Worm (Caenorhabditis elegans) whole organism, L4 larva: ENCODE data around the gene exos-4.2.

Experiments used
- F10B5.3 ChIP-seq: sonication (generic microtip); optimal IDR thresholded peaks from 2 replicates; lab custom pipeline; 2016; ENCODE audit warnings: mild to moderate bottlenecking, missing genetic modification characterization, missing compliant biosample characterization
- Y105C5A.15 ChIP-seq: fragments of 200-800 bp; sonication (Bioruptor generic); IDR thresholded peaks from 2 replicates; pipeline ENCODE4 v1.3.6; 2022; ENCODE audit warnings: missing genetic modification characterization, missing compliant biosample characterization
- Y75B8A.6 ChIP-seq: fragments of 200-800 bp; sonication (Bioruptor generic); IDR thresholded peaks from 2 replicates; pipeline ENCODE4 v1.3.6; 2022; ENCODE audit warnings: missing genetic modification reagents, missing genetic modification characterization, missing compliant biosample characterization
- ZK337.2 ChIP-seq: fragments of 200-800 bp; sonication (Bioruptor generic); IDR thresholded peaks from 2 replicates; pipeline ENCODE4 v1.3.6; 2022; ENCODE audit warnings: missing genetic modification reagents, missing genetic modification characterization, missing compliant biosample characterization
- aha-1 ChIP-seq: fragments of 150-350 bp; peaks from one replicate; lab custom pipeline; 2014; ENCODE audit warnings: missing biosample characterization, missing genetic modification characterization
- ama-1 ChIP-seq: fragments of 150-350 bp; optimal IDR thresholded peaks from 2 replicates; lab custom pipeline; 2014; ENCODE audit warnings: inconsistent platforms, mixed read lengths
- attf-4 ChIP-seq: sonication (generic microtip); optimal IDR thresholded peaks from 3 replicates; lab custom pipeline; 2017; ENCODE audit warnings: missing biosample characterization, missing genetic modification characterization
- ceh-20 ChIP-seq: fragments of 200-800 bp; sonication (Bioruptor generic); IDR thresholded peaks from 2 replicates; pipeline ENCODE4 v1.3.6; 2022; ENCODE audit warnings: missing genetic modification reagents, missing genetic modification characterization, missing compliant biosample characterization
- ceh-32 ChIP-seq: sonication (generic microtip); optimal IDR thresholded peaks from 2 replicates; lab custom pipeline; 2016; ENCODE audit warnings: mild to moderate bottlenecking, missing genetic modification characterization, missing compliant biosample characterization; ENCODE audit not compliant: poor library complexity
- ceh-44 ChIP-seq: fragments of 200-800 bp; sonication (Bioruptor generic); IDR thresholded peaks from 2 replicates; pipeline ENCODE4 v1.3.6; 2022; ENCODE audit warnings: missing genetic modification reagents, missing genetic modification characterization, missing compliant biosample characterization
- ceh-82 ChIP-seq: sonication (generic microtip); optimal IDR thresholded peaks from 2 replicates; lab custom pipeline; 2017; ENCODE audit warnings: missing biosample characterization, missing genetic modification characterization
- ces-1 ChIP-seq: fragments of 150-350 bp; sonication (generic microtip); optimal IDR thresholded peaks from 4 replicates; lab custom pipeline; 2014; ENCODE audit warnings: missing biosample characterization, missing genetic modification reagents, missing genetic modification characterization
- daf-16 ChIP-seq, 3 experiments: sonication (generic microtip); optimal IDR thresholded peaks; 2 replicates each; lab custom pipeline; 2016 to 2017; ENCODE audit warnings: missing genetic modification characterization in 3 of 3, missing genetic modification reagents in 3 of 3, mild to moderate bottlenecking in 2 of 3, missing compliant biosample characterization in 2 of 3, missing biosample characterization in 1 of 3, moderate library complexity in 1 of 3
- dmd-6 ChIP-seq: fragments of 200-800 bp; sonication (Bioruptor generic); IDR thresholded peaks from 2 replicates; pipeline ENCODE4 v1.3.6; 2022; ENCODE audit warnings: missing genetic modification reagents, missing genetic modification characterization, missing compliant biosample characterization
- dpl-1 ChIP-seq: fragments of 150-350 bp; optimal IDR thresholded peaks from 2 replicates; lab custom pipeline; 2014; ENCODE audit warnings: missing biosample characterization, missing genetic modification reagents, missing genetic modification characterization
- duxl-1 ChIP-seq: sonication (generic microtip); optimal IDR thresholded peaks from 2 replicates; lab custom pipeline; 2016; ENCODE audit warnings: mild to moderate bottlenecking, missing genetic modification characterization, moderate library complexity, missing compliant biosample characterization; ENCODE audit not compliant: poor library complexity
- dve-1 ChIP-seq: sonication (generic microtip); optimal IDR thresholded peaks from 2 replicates; lab custom pipeline; 2017; ENCODE audit warnings: antibody characterized with exemption, mild to moderate bottlenecking, missing genetic modification characterization, missing compliant biosample characterization; ENCODE audit not compliant: insufficient read depth
- egl-27 ChIP-seq: sonication (generic microtip); optimal IDR thresholded peaks from 3 replicates; lab custom pipeline; 2017; ENCODE audit warnings: missing biosample characterization, missing genetic modification reagents, missing genetic modification characterization
- fkh-10 ChIP-seq: fragments of 150-350 bp; optimal IDR thresholded peaks from 2 replicates; lab custom pipeline; 2014; ENCODE audit warnings: missing biosample characterization, missing genetic modification reagents, missing genetic modification characterization
- fos-1 ChIP-seq: fragments of 150-350 bp; optimal IDR thresholded peaks from 2 replicates; lab custom pipeline; 2014; ENCODE audit warnings: missing biosample characterization, missing genetic modification characterization
- gei-8 ChIP-seq: fragments of 200-800 bp; sonication (Bioruptor generic); optimal IDR thresholded peaks from 2 replicates; lab custom pipeline; 2018; ENCODE audit warnings: mild to moderate bottlenecking, missing genetic modification characterization, missing compliant biosample characterization
- hif-1 ChIP-seq, 2 experiments: sonication (generic microtip); optimal IDR thresholded peaks; 2 replicates each; lab custom pipeline; 2016 to 2017; ENCODE audit warnings: missing compliant biosample characterization in 2 of 2, missing genetic modification characterization in 2 of 2, missing genetic modification reagents in 2 of 2, missing genotype in 2 of 2, mild to moderate bottlenecking in 1 of 2
- hlh-30 ChIP-seq: sonication (generic microtip); optimal IDR thresholded peaks from 2 replicates; lab custom pipeline; 2017; ENCODE audit warnings: antibody characterized with exemption, mild to moderate bottlenecking, missing genetic modification characterization, missing compliant biosample characterization; ENCODE audit not compliant: insufficient read depth
- hmg-1.1 ChIP-seq: fragments of 200-800 bp; sonication (Bioruptor generic); IDR thresholded peaks from 2 replicates; pipeline ENCODE4 v1.3.6; 2022; ENCODE audit warnings: missing genetic modification reagents, missing genetic modification characterization, missing compliant biosample characterization
- jun-1 ChIP-seq: fragments of 150-350 bp; optimal IDR thresholded peaks from 2 replicates; lab custom pipeline; 2014; ENCODE audit warnings: missing biosample characterization, missing genetic modification reagents, missing genetic modification characterization
- lin-13 ChIP-seq: fragments of 150-350 bp; optimal IDR thresholded peaks from 2 replicates; lab custom pipeline; 2014; ENCODE audit warnings: missing biosample characterization, missing genetic modification reagents, missing genetic modification characterization
- lin-15B ChIP-seq: fragments of 150-350 bp; sonication (generic microtip); optimal IDR thresholded peaks from 3 replicates; lab custom pipeline; 2014; ENCODE audit warnings: missing biosample characterization, missing genetic modification characterization
- lin-29 ChIP-seq: fragments of 200-800 bp; sonication (Bioruptor generic); IDR thresholded peaks from 2 replicates; pipeline ENCODE4 v1.3.6; 2022; ENCODE audit warnings: missing genetic modification reagents, missing genetic modification characterization, missing compliant biosample characterization
- lsy-2 ChIP-seq, 2 experiments: fragments of 150-350 bp in 1 of 2; sonication (generic microtip) in 1 of 2; optimal IDR thresholded peaks; 2 replicates each; lab custom pipeline; 2014 to 2017; ENCODE audit warnings: missing biosample characterization in 2 of 2, missing genetic modification characterization in 2 of 2
- madf-5 ChIP-seq, 2 experiments: fragments of 200-800 bp; sonication (Bioruptor generic); IDR thresholded peaks; 2 replicates each; pipeline ENCODE4 v1.3.6; 2022; ENCODE audit warnings: missing compliant biosample characterization in 2 of 2, missing genetic modification characterization in 2 of 2
- madf-9 ChIP-seq: fragments of 200-800 bp; sonication (Bioruptor generic); conservative IDR thresholded peaks from 2 replicates; pipeline ENCODE4 v1.3.6; 2022; ENCODE audit warnings: missing genetic modification reagents, missing genetic modification characterization, missing compliant biosample characterization
- mdl-1 ChIP-seq, 2 experiments: fragments of 150-350 bp in 1 of 2; sonication (generic microtip) in 1 of 2; optimal IDR thresholded peaks; 2 replicates each; lab custom pipeline; 2014 to 2017; ENCODE audit warnings: missing biosample characterization in 2 of 2, missing genetic modification characterization in 2 of 2
- mes-2 ChIP-seq: sonication (generic microtip); optimal IDR thresholded peaks from 2 replicates; lab custom pipeline; 2016; ENCODE audit warnings: missing genotype, mild to moderate bottlenecking, missing genetic modification characterization, missing compliant biosample characterization; ENCODE audit not compliant: poor library complexity, severe bottlenecking
- nhr-10 ChIP-seq: fragments of 150-350 bp; optimal IDR thresholded peaks from 2 replicates; lab custom pipeline; 2014; ENCODE audit warnings: missing biosample characterization, missing genetic modification characterization
- nhr-102 ChIP-seq: sonication (generic microtip); optimal IDR thresholded peaks from 2 replicates; lab custom pipeline; 2016; ENCODE audit warnings: mild to moderate bottlenecking, missing genetic modification characterization, moderate library complexity, missing compliant biosample characterization
- nhr-11 ChIP-seq: fragments of 150-350 bp; optimal IDR thresholded peaks from 2 replicates; lab custom pipeline; 2014; ENCODE audit warnings: missing biosample characterization, missing genetic modification characterization
- nhr-25 ChIP-seq: sonication (generic microtip); optimal IDR thresholded peaks from 2 replicates; lab custom pipeline; 2017; ENCODE audit warnings: missing genetic modification characterization, mild to moderate bottlenecking, missing compliant biosample characterization, antibody characterized with exemption, moderate library complexity, borderline replicate concordance; ENCODE audit not compliant: insufficient read depth
- nhr-28 ChIP-seq: fragments of 150-350 bp; optimal IDR thresholded peaks from 2 replicates; lab custom pipeline; 2014; ENCODE audit warnings: missing biosample characterization, missing genetic modification characterization
- nhr-77 ChIP-seq: fragments of 150-350 bp; optimal IDR thresholded peaks from 2 replicates; lab custom pipeline; 2014; ENCODE audit warnings: missing biosample characterization, missing genetic modification characterization
- rbr-2 ChIP-seq: sonication (generic microtip); optimal IDR thresholded peaks from 2 replicates; lab custom pipeline; 2016; ENCODE audit warnings: missing genotype, missing genetic modification characterization, missing compliant biosample characterization
- spr-3 ChIP-seq: fragments of 200-800 bp; sonication (Bioruptor generic); optimal IDR thresholded peaks from 2 replicates; lab custom pipeline; 2018; ENCODE audit warnings: mild to moderate bottlenecking, missing genetic modification characterization, missing compliant biosample characterization
- unc-130 ChIP-seq: sonication (generic microtip); optimal IDR thresholded peaks from 2 replicates; lab custom pipeline; 2016; ENCODE audit warnings: missing genetic modification reagents, missing genetic modification characterization, missing compliant biosample characterization
- unc-62 ChIP-seq, 3 experiments: fragments of 150-350 bp in 1 of 3; sonication (generic microtip); optimal IDR thresholded peaks in 2 of 3; peaks in 1 of 3; 1 replicate in 1 of 3; 2 replicates in 2 of 3; lab custom pipeline; 2014 to 2017; ENCODE audit warnings: missing biosample characterization in 3 of 3, missing genetic modification characterization in 3 of 3, missing genetic modification reagents in 3 of 3, missing genotype in 1 of 3
- vab-7 ChIP-seq: fragments of 200-800 bp; sonication (Bioruptor generic); IDR thresholded peaks from 2 replicates; pipeline ENCODE4 v1.3.6; 2022; ENCODE audit warnings: missing genetic modification reagents, missing genetic modification characterization, missing compliant biosample characterization
- zfp-2 ChIP-seq: sonication (generic microtip); optimal IDR thresholded peaks from 2 replicates; lab custom pipeline; 2016; ENCODE audit warnings: mild to moderate bottlenecking, missing genetic modification characterization, missing compliant biosample characterization
- ztf-11 ChIP-seq: fragments of 150-350 bp; optimal IDR thresholded peaks from 2 replicates; lab custom pipeline; 2014; ENCODE audit warnings: missing biosample characterization, missing genetic modification characterization
- ztf-7 ChIP-seq: fragments of 150-350 bp; optimal IDR thresholded peaks from 2 replicates; lab custom pipeline; 2014; ENCODE audit warnings: missing biosample characterization, missing genetic modification characterization

Gene exos-4.2

ce11 chrIII:843999-844398 is 16.0 kb upstream of the exos-4.2 start (continued):
- TF ChIP-seq hif-1 (tag; optimal IDR thresholded peaks at IDR 0.05; lab: Kevin White, UChicago) (no peak), daf-16 (GFP tag; optimal IDR thresholded peaks at IDR 0.05; lab: Kevin White, UChicago) (no peak), daf-16 (tag; optimal IDR thresholded peaks at IDR 0.05; lab: Kevin White, UChicago) (peak; percentile 68), jun-1 (no peak), Y105C5A.15 (GFP tag; lab: Robert Waterston, UW) (no peak), fkh-10 (no peak), madf-5 (GFP tag; IDR thresholded peaks at IDR 0.05; lab: Robert Waterston, UW) (no peak), ceh-82 (no peak), duxl-1 (tag; lab: Kevin White, UChicago) (no peak), ceh-20 (GFP tag; lab: Robert Waterston, UW) (0 out of 2 replicates have a peak, but pooled peaks have one; percentile 35), mes-2 (tag; lab: Kevin White, UChicago) (peak; percentile 27), lin-29 (no peak), ama-1 (lab: Kevin White, UChicago) (no peak), egl-27 (tag; lab: Kevin White, UChicago) (no peak), lin-15B (tag; lab: Kevin White, UChicago) (no peak), zfp-2 (tag; lab: Kevin White, UChicago) (no peak), Y75B8A.6 (GFP tag; lab: Robert Waterston, UW) (no peak), lin-13 (GFP tag; lab: Kevin White, UChicago) (no peak), nhr-102 (tag; lab: Kevin White, UChicago) (no peak), lsy-2 (tag; optimal IDR thresholded peaks at IDR 0.05; lab: Kevin White, UChicago) (peak in 1 of 2 experiments; percentile 28), nhr-10 (tag; lab: Kevin White, UChicago) (no peak), F10B5.3 (tag; lab: Kevin White, UChicago) (no peak), fos-1 (no peak)

- TF ChIP-seq ceh-44 (GFP tag; lab: Robert Waterston, UW) (no peak), hmg-1.1 (no peak), spr-3 (GFP tag; lab: Kevin White, UChicago) (no peak), F10B5.3 (tag; lab: Kevin White, UChicago) (no peak), unc-62 (GFP tag; optimal IDR thresholded peaks at IDR 0.05 in 1 of 2; lab: Kevin White, UChicago) (peak in 1 of 2 experiments; percentile 43), unc-62 (tag; optimal IDR thresholded peaks at IDR 0.05; lab: Kevin White, UChicago) (no peak), dve-1 (tag; lab: Kevin White, UChicago) (no peak), hif-1 (tag; optimal IDR thresholded peaks at IDR 0.05; lab: Kevin White, UChicago) (no peak), daf-16 (GFP tag; optimal IDR thresholded peaks at IDR 0.05; lab: Kevin White, UChicago) (no peak), daf-16 (tag; optimal IDR thresholded peaks at IDR 0.05; lab: Kevin White, UChicago) (peak; percentile 17)
Measured at ce11 chrIII:844577-844976, 15.4 kb upstream of the exos-4.2 start.

ce11 chrIII:845485-845884 is 14.5 kb upstream of the exos-4.2 start, which contains the start of gene K02F3.2:
TSS of gene K02F3.2 (plus strand) at chrIII:845841.
- TF ChIP-seq ZK337.2 (no peak), dmd-6 (peak; percentile 72), ces-1 (GFP tag; lab: Kevin White, UChicago) (no peak), nhr-25 (tag; lab: Kevin White, UChicago) (no peak), rbr-2 (tag; lab: Kevin White, UChicago) (peak; percentile 25), vab-7 (no peak), unc-130 (GFP tag; lab: Kevin White, UChicago) (no peak), hlh-30 (tag; lab: Kevin White, UChicago) (peak; percentile 91), ztf-11 (tag; lab: Kevin White, UChicago) (no peak), mdl-1 (tag; optimal IDR thresholded peaks at IDR 0.05; lab: Kevin White, UChicago) (peak in 1 of 2 experiments; percentile 89), nhr-11 (tag; lab: Kevin White, UChicago) (peak; percentile 37), aha-1 (tag; lab: Kevin White, UChicago) (peak; percentile 84), nhr-77 (peak; percentile 84), nhr-10 (tag; lab: Kevin White, UChicago) (no peak), lsy-2 (tag; optimal IDR thresholded peaks at IDR 0.05; lab: Kevin White, UChicago) (peak; percentile 24 to 77), dpl-1 (peak; percentile 86), nhr-28 (tag; lab: Kevin White, UChicago) (peak; percentile 91), madf-9 (GFP tag; lab: Robert Waterston, UW) (no peak), ceh-32 (tag; lab: Kevin White, UChicago) (no peak), gei-8 (no peak), attf-4 (tag; lab: Kevin White, UChicago) (no peak), ztf-7 (tag; lab: Kevin White, UChicago) (peak; percentile 29), nhr-102 (tag; lab: Kevin White, UChicago) (peak; percentile 42)
